Worm (Caenorhabditis elegans): ENCODE measurements around the gene C17C3.11.

Gene C17C3.11

ce11 chrII:5554317-5554716 is 16.7 kb downstream of the C17C3.11 start, which contains the start of gene ins-12:
ins-12 (plus strand) TSS chrII:5554617.
- TF ChIP-seq F52B5.7 (tag; optimal IDR thresholded peaks at IDR 0.05), result no peak
- no peak for TF ChIP-seq bed-2 (GFP tag; IDR thresholded peaks at IDR 0.05)
- no peak for TF ChIP-seq F37B4.10 (GFP tag; IDR thresholded peaks at IDR 0.05)
- TF ChIP-seq attf-6 (GFP tag; IDR thresholded peaks at IDR 0.05), result no peak
- no peak for TF ChIP-seq let-526 (GFP tag; IDR thresholded peaks at IDR 0.05)
- TF ChIP-seq pha-4 (tag; optimal IDR thresholded peaks at IDR 0.05), result no peak
- TF ChIP-seq aptf-3 (GFP tag; IDR thresholded peaks at IDR 0.05), result no peak
- no peak for TF ChIP-seq unc-62 (GFP tag; optimal IDR thresholded peaks at IDR 0.05)
- no peak for TF ChIP-seq repo-1 (tag; optimal IDR thresholded peaks at IDR 0.05)
- TF ChIP-seq hsf-1 (GFP tag; IDR thresholded peaks at IDR 0.05), result no peak
- TF ChIP-seq mcd-1 (GFP tag; IDR thresholded peaks at IDR 0.05), result no peak
- TF ChIP-seq lsl-1 (GFP tag; optimal IDR thresholded peaks at IDR 0.05), result no peak
- no peak for TF ChIP-seq lag-1 (GFP tag; IDR thresholded peaks at IDR 0.05)
- no peak for TF ChIP-seq snpc-3.4 (tag; optimal IDR thresholded peaks at IDR 0.05)
- no peak for TF ChIP-seq egl-44 (GFP tag; IDR thresholded peaks at IDR 0.05)
- TF ChIP-seq Y79H2A.3 (GFP tag; conservative IDR thresholded peaks at IDR 0.05), result no peak
- TF ChIP-seq Y95B8A.8 (GFP tag; IDR thresholded peaks at IDR 0.05), result no peak
- TF ChIP-seq F39B2.1 (GFP tag; IDR thresholded peaks at IDR 0.05), result no peak
- TF ChIP-seq zfh-2 (GFP tag; conservative IDR thresholded peaks at IDR 0.05), result no peak

ce11 chrII:5554788-5555187 is 17.2 kb downstream of the C17C3.11 start:
- TF ChIP-seq atf-7 (tag; optimal IDR thresholded peaks at IDR 0.05), result no peak
- peak; percentile 11 for TF ChIP-seq unc-62 (GFP tag; optimal IDR thresholded peaks at IDR 0.05)
- TF ChIP-seq Y53G8AR.9 (GFP tag; conservative IDR thresholded peaks at IDR 0.05), result no peak
- TF ChIP-seq nhr-80 (tag; optimal IDR thresholded peaks at IDR 0.05), result peak; percentile 27
- TF ChIP-seq F57C9.4 (tag; optimal IDR thresholded peaks at IDR 0.05), result no peak

- TF ChIP-seq somi-1 (GFP tag; optimal IDR thresholded peaks at IDR 0.05), result no peak
- no peak for TF ChIP-seq ceh-100 (GFP tag; IDR thresholded peaks at IDR 0.05)
- no peak for TF ChIP-seq C17E4.6 (GFP tag; IDR thresholded peaks at IDR 0.05)
- no peak for TF ChIP-seq tlf-1 (GFP tag; optimal IDR thresholded peaks at IDR 0.05)
- no peak for TF ChIP-seq sptf-2 (GFP tag; optimal IDR thresholded peaks at IDR 0.05)
- no peak for TF ChIP-seq madf-6 (GFP tag; IDR thresholded peaks at IDR 0.05)
Observed at ce11 chrII:5555522-5555921, 17.9 kb downstream of the C17C3.11 start.

- TF ChIP-seq B0261.1 (tag; optimal IDR thresholded peaks at IDR 0.05) (no peak), dox-1 (GFP tag; IDR thresholded peaks at IDR 0.05) (no peak), Y67H2A.10 (GFP tag; conservative IDR thresholded peaks at IDR 0.05) (no peak), ccch-3 (GFP tag; optimal IDR thresholded peaks at IDR 0.05) (no peak), K12H6.12 (tag; optimal IDR thresholded peaks at IDR 0.05) (no peak), madf-3 (GFP tag; IDR thresholded peaks at IDR 0.05) (no peak)
Observed at ce11 chrII:5556431-5556830, 18.8 kb downstream of the C17C3.11 start, which contains the start of gene ins-11. ins-11 (plus strand) TSS chrII:5556731.

- TF ChIP-seq ztf-3 (GFP tag; optimal IDR thresholded peaks at IDR 0.05), result no peak
- peak; percentile 55 for TF ChIP-seq nhr-80 (tag; optimal IDR thresholded peaks at IDR 0.05)
- TF ChIP-seq egrh-3 (GFP tag; IDR thresholded peaks at IDR 0.05), result no peak
- TF ChIP-seq Y67H2A.10 (GFP tag; conservative IDR thresholded peaks at IDR 0.05), result no peak
- no peak for TF ChIP-seq ama-1 (optimal IDR thresholded peaks at IDR 0.05)
- TF ChIP-seq ama-1 (GFP tag; optimal IDR thresholded peaks at IDR 0.05), result no peak
- TF ChIP-seq madf-8 (GFP tag; conservative IDR thresholded peaks at IDR 0.05), result no peak
- no peak for TF ChIP-seq mxl-1 (tag; optimal IDR thresholded peaks at IDR 0.05)
- TF ChIP-seq cebp-2 (GFP tag; IDR thresholded peaks at IDR 0.05), result no peak
- no peak for TF ChIP-seq madf-6 (GFP tag; IDR thresholded peaks at IDR 0.05)
- TF ChIP-seq snpc-4 (GFP tag; optimal IDR thresholded peaks at IDR 0.05), result no peak
- TF ChIP-seq snpc-4 (tag; optimal IDR thresholded peaks at IDR 0.05), result peak in 1 of 4 experiments; percentile 7
- TF ChIP-seq madf-10 (tag; optimal IDR thresholded peaks at IDR 0.05), result no peak
- no peak for TF ChIP-seq chd-7 (tag; optimal IDR thresholded peaks at IDR 0.05)
Observed at ce11 chrII:5557134-5557533, 19.5 kb downstream of the C17C3.11 start.

Measured in whole organism, young adult.